Worm (Caenorhabditis elegans) whole organism, L4 larva: ENCODE results near the gene rpl-39.

Source experiments
- F26F4.8 ChIP-seq: fragments of 200-800 bp; sonication (Bioruptor generic); conservative IDR thresholded peaks from 2 replicates; pipeline ENCODE4 v1.3.6; 2022; ENCODE audit warnings: missing genetic modification characterization, missing compliant biosample characterization
- Y5F2A.4 ChIP-seq: fragments of 200-800 bp; sonication (Bioruptor generic); optimal IDR thresholded peaks from 2 replicates; lab custom pipeline; 2018; ENCODE audit warnings: mild to moderate bottlenecking, missing genetic modification characterization, missing compliant biosample characterization
- Y75B8A.6 ChIP-seq: fragments of 200-800 bp; sonication (Bioruptor generic); IDR thresholded peaks from 2 replicates; pipeline ENCODE4 v1.3.6; 2022; ENCODE audit warnings: missing genetic modification reagents, missing genetic modification characterization, missing compliant biosample characterization
- ZK546.5 ChIP-seq, 2 experiments: sonication (generic microtip); optimal IDR thresholded peaks; 2 replicates each; lab custom pipeline; 2017; ENCODE audit warnings: missing biosample characterization in 2 of 2, missing genetic modification characterization in 2 of 2
- aha-1 ChIP-seq: fragments of 150-350 bp; peaks from one replicate; lab custom pipeline; 2014; ENCODE audit warnings: missing biosample characterization, missing genetic modification characterization
- aly-2 ChIP-seq: sonication (generic microtip); optimal IDR thresholded peaks from 2 replicates; lab custom pipeline; 2018; ENCODE audit warnings: missing biosample characterization, missing genetic modification characterization
- ama-1 ChIP-seq: fragments of 150-350 bp; optimal IDR thresholded peaks from 2 replicates; lab custom pipeline; 2014; ENCODE audit warnings: inconsistent platforms, mixed read lengths
- arid-1 ChIP-seq: fragments of 200-800 bp; sonication (Bioruptor generic); conservative IDR thresholded peaks from 2 replicates; pipeline ENCODE4 v1.3.6; 2022; ENCODE audit warnings: missing genetic modification reagents, missing genetic modification characterization, missing compliant biosample characterization
- ceh-32 ChIP-seq: sonication (generic microtip); optimal IDR thresholded peaks from 2 replicates; lab custom pipeline; 2016; ENCODE audit warnings: mild to moderate bottlenecking, missing genetic modification characterization, missing compliant biosample characterization; ENCODE audit not compliant: poor library complexity
- daf-16 ChIP-seq, 3 experiments: sonication (generic microtip); optimal IDR thresholded peaks; 2 replicates each; lab custom pipeline; 2016 to 2017; ENCODE audit warnings: missing genetic modification characterization in 3 of 3, missing genetic modification reagents in 3 of 3, mild to moderate bottlenecking in 2 of 3, missing compliant biosample characterization in 2 of 3, missing biosample characterization in 1 of 3, moderate library complexity in 1 of 3
- daf-8 ChIP-seq: fragments of 200-800 bp; sonication (Bioruptor generic); IDR thresholded peaks from 2 replicates; pipeline ENCODE4 v1.3.6; 2022; ENCODE audit warnings: missing genetic modification characterization, missing compliant biosample characterization
- dmd-6 ChIP-seq: fragments of 200-800 bp; sonication (Bioruptor generic); IDR thresholded peaks from 2 replicates; pipeline ENCODE4 v1.3.6; 2022; ENCODE audit warnings: missing genetic modification reagents, missing genetic modification characterization, missing compliant biosample characterization
- dmd-8 ChIP-seq: fragments of 200-800 bp; sonication (Bioruptor generic); IDR thresholded peaks from 2 replicates; pipeline ENCODE4 v1.3.6; 2022; ENCODE audit warnings: missing genetic modification characterization, missing compliant biosample characterization
- dpl-1 ChIP-seq: fragments of 150-350 bp; optimal IDR thresholded peaks from 2 replicates; lab custom pipeline; 2014; ENCODE audit warnings: missing biosample characterization, missing genetic modification reagents, missing genetic modification characterization
- egl-27 ChIP-seq: sonication (generic microtip); optimal IDR thresholded peaks from 3 replicates; lab custom pipeline; 2017; ENCODE audit warnings: missing biosample characterization, missing genetic modification reagents, missing genetic modification characterization
- egl-43 ChIP-seq: fragments of 200-800 bp; sonication (Bioruptor generic); IDR thresholded peaks from 2 replicates; pipeline ENCODE4 v1.3.6; 2022; ENCODE audit warnings: missing genetic modification reagents, missing genetic modification characterization, missing compliant biosample characterization
- fkh-10 ChIP-seq: fragments of 150-350 bp; optimal IDR thresholded peaks from 2 replicates; lab custom pipeline; 2014; ENCODE audit warnings: missing biosample characterization, missing genetic modification reagents, missing genetic modification characterization
- fos-1 ChIP-seq: fragments of 150-350 bp; optimal IDR thresholded peaks from 2 replicates; lab custom pipeline; 2014; ENCODE audit warnings: missing biosample characterization, missing genetic modification characterization
- hlh-11 ChIP-seq: fragments of 200-800 bp; sonication (Bioruptor generic); optimal IDR thresholded peaks from 2 replicates; lab custom pipeline; 2018; ENCODE audit warnings: mild to moderate bottlenecking, missing genetic modification characterization, missing compliant biosample characterization
- hmg-1.1 ChIP-seq: fragments of 200-800 bp; sonication (Bioruptor generic); IDR thresholded peaks from 2 replicates; pipeline ENCODE4 v1.3.6; 2022; ENCODE audit warnings: missing genetic modification reagents, missing genetic modification characterization, missing compliant biosample characterization
- jun-1 ChIP-seq: fragments of 150-350 bp; optimal IDR thresholded peaks from 2 replicates; lab custom pipeline; 2014; ENCODE audit warnings: missing biosample characterization, missing genetic modification reagents, missing genetic modification characterization
- lin-1 ChIP-seq: fragments of 200-800 bp; sonication (Bioruptor generic); IDR thresholded peaks from 2 replicates; pipeline ENCODE4 v1.3.6; 2022; ENCODE audit warnings: missing genetic modification reagents, missing genetic modification characterization, missing compliant biosample characterization
- lin-13 ChIP-seq: fragments of 150-350 bp; optimal IDR thresholded peaks from 2 replicates; lab custom pipeline; 2014; ENCODE audit warnings: missing biosample characterization, missing genetic modification reagents, missing genetic modification characterization
- lin-29 ChIP-seq: fragments of 200-800 bp; sonication (Bioruptor generic); IDR thresholded peaks from 2 replicates; pipeline ENCODE4 v1.3.6; 2022; ENCODE audit warnings: missing genetic modification reagents, missing genetic modification characterization, missing compliant biosample characterization
- lin-38 ChIP-seq: fragments of 200-800 bp; sonication (Bioruptor generic); IDR thresholded peaks from 2 replicates; pipeline ENCODE4 v1.3.6; 2022; ENCODE audit warnings: missing genetic modification reagents, missing genetic modification characterization, missing compliant biosample characterization
- madf-5 ChIP-seq, 2 experiments: fragments of 200-800 bp; sonication (Bioruptor generic); IDR thresholded peaks; 2 replicates each; pipeline ENCODE4 v1.3.6; 2022; ENCODE audit warnings: missing compliant biosample characterization in 2 of 2, missing genetic modification characterization in 2 of 2
- mep-1 ChIP-seq: fragments of 150-350 bp; sonication (generic microtip); optimal IDR thresholded peaks from 3 replicates; lab custom pipeline; 2014; ENCODE audit warnings: missing biosample characterization, missing genetic modification characterization
- mes-2 ChIP-seq: sonication (generic microtip); optimal IDR thresholded peaks from 2 replicates; lab custom pipeline; 2016; ENCODE audit warnings: missing genotype, mild to moderate bottlenecking, missing genetic modification characterization, missing compliant biosample characterization; ENCODE audit not compliant: poor library complexity, severe bottlenecking
- mxl-2 ChIP-seq: fragments of 200-800 bp; sonication (Bioruptor generic); conservative IDR thresholded peaks from 2 replicates; pipeline ENCODE4 v1.3.6; 2022; ENCODE audit warnings: missing genetic modification reagents, missing genetic modification characterization, missing compliant biosample characterization
- mxl-3 ChIP-seq: fragments of 200-800 bp; sonication (Bioruptor generic); optimal IDR thresholded peaks from 2 replicates; lab custom pipeline; 2018; ENCODE audit warnings: mild to moderate bottlenecking, missing genetic modification characterization, missing compliant biosample characterization
- nhr-10 ChIP-seq: fragments of 150-350 bp; optimal IDR thresholded peaks from 2 replicates; lab custom pipeline; 2014; ENCODE audit warnings: missing biosample characterization, missing genetic modification characterization
- nhr-11 ChIP-seq: fragments of 150-350 bp; optimal IDR thresholded peaks from 2 replicates; lab custom pipeline; 2014; ENCODE audit warnings: missing biosample characterization, missing genetic modification characterization
- nhr-237 ChIP-seq: sonication (generic microtip); optimal IDR thresholded peaks from 2 replicates; lab custom pipeline; 2017; ENCODE audit warnings: missing biosample characterization, missing genetic modification characterization
- nhr-25 ChIP-seq: sonication (generic microtip); optimal IDR thresholded peaks from 2 replicates; lab custom pipeline; 2017; ENCODE audit warnings: missing genetic modification characterization, mild to moderate bottlenecking, missing compliant biosample characterization, antibody characterized with exemption, moderate library complexity, borderline replicate concordance; ENCODE audit not compliant: insufficient read depth
- nhr-28 ChIP-seq: fragments of 150-350 bp; optimal IDR thresholded peaks from 2 replicates; lab custom pipeline; 2014; ENCODE audit warnings: missing biosample characterization, missing genetic modification characterization
- nhr-42 ChIP-seq: fragments of 200-800 bp; sonication (Bioruptor generic); IDR thresholded peaks from 2 replicates; pipeline ENCODE4 v1.3.6; 2022; ENCODE audit warnings: missing genetic modification characterization, missing compliant biosample characterization
- nhr-6 ChIP-seq: fragments of 150-350 bp; optimal IDR thresholded peaks from 2 replicates; lab custom pipeline; 2014; ENCODE audit warnings: missing biosample characterization, missing genetic modification characterization
- nhr-77 ChIP-seq: fragments of 150-350 bp; optimal IDR thresholded peaks from 2 replicates; lab custom pipeline; 2014; ENCODE audit warnings: missing biosample characterization, missing genetic modification characterization
- pha-4 ChIP-seq, 2 experiments: fragments of 150-350 bp in 1 of 2; fragments of 200-800 bp in 1 of 2; sonication (Bioruptor generic) in 1 of 2; IDR thresholded peaks in 1 of 2; optimal IDR thresholded peaks in 1 of 2; 2 replicates each; pipeline versions ENCODE4 v1.3.6 to Lab custom; 2014 to 2022; ENCODE audit warnings: missing genetic modification characterization in 2 of 2, missing genetic modification reagents in 2 of 2, missing biosample characterization in 1 of 2, missing compliant biosample characterization in 1 of 2
- php-3 ChIP-seq: fragments of 200-800 bp; sonication (Bioruptor generic); IDR thresholded peaks from 2 replicates; pipeline ENCODE4 v1.3.6; 2022; ENCODE audit warnings: missing genetic modification reagents, missing genetic modification characterization, missing compliant biosample characterization
- pqm-1 ChIP-seq: sonication (generic microtip); optimal IDR thresholded peaks from 2 replicates; lab custom pipeline; 2017; ENCODE audit warnings: missing biosample characterization, missing genetic modification characterization
- rbr-2 ChIP-seq: sonication (generic microtip); optimal IDR thresholded peaks from 2 replicates; lab custom pipeline; 2016; ENCODE audit warnings: missing genotype, missing genetic modification characterization, missing compliant biosample characterization
- sdz-12 ChIP-seq: fragments of 200-800 bp; sonication (Bioruptor generic); optimal IDR thresholded peaks from 2 replicates; lab custom pipeline; 2018; ENCODE audit warnings: mild to moderate bottlenecking, missing genetic modification characterization, missing compliant biosample characterization
- skn-1 ChIP-seq: fragments of 150-350 bp; optimal IDR thresholded peaks from 2 replicates; lab custom pipeline; 2014; ENCODE audit warnings: missing biosample characterization, missing genetic modification characterization
- snpc-1.2 ChIP-seq: fragments of 200-800 bp; sonication (Bioruptor generic); IDR thresholded peaks from 2 replicates; pipeline ENCODE4 v1.3.6; 2022; ENCODE audit warnings: missing genetic modification reagents, missing genetic modification characterization, missing compliant biosample characterization
- snpc-4 ChIP-seq: fragments of 150-350 bp; optimal IDR thresholded peaks from 2 replicates; lab custom pipeline; 2014; ENCODE audit warnings: missing biosample characterization, missing genetic modification characterization
- spr-1 ChIP-seq: sonication (generic microtip); optimal IDR thresholded peaks from 2 replicates; lab custom pipeline; 2016; ENCODE audit warnings: mild to moderate bottlenecking, missing genetic modification characterization, missing compliant biosample characterization
- spr-3 ChIP-seq: fragments of 200-800 bp; sonication (Bioruptor generic); optimal IDR thresholded peaks from 2 replicates; lab custom pipeline; 2018; ENCODE audit warnings: mild to moderate bottlenecking, missing genetic modification characterization, missing compliant biosample characterization
- zfp-2 ChIP-seq: sonication (generic microtip); optimal IDR thresholded peaks from 2 replicates; lab custom pipeline; 2016; ENCODE audit warnings: mild to moderate bottlenecking, missing genetic modification characterization, missing compliant biosample characterization
- zip-11 ChIP-seq: fragments of 200-800 bp; sonication (Bioruptor generic); IDR thresholded peaks from 2 replicates; pipeline ENCODE4 v1.3.6; 2022; ENCODE audit warnings: missing genetic modification characterization, missing compliant biosample characterization
- zip-2 ChIP-seq: fragments of 150-350 bp; optimal IDR thresholded peaks from 2 replicates; lab custom pipeline; 2014; ENCODE audit warnings: missing biosample characterization, missing genetic modification characterization
- ztf-7 ChIP-seq: fragments of 150-350 bp; optimal IDR thresholded peaks from 2 replicates; lab custom pipeline; 2014; ENCODE audit warnings: missing biosample characterization, missing genetic modification characterization

Gene rpl-39

DNA sequence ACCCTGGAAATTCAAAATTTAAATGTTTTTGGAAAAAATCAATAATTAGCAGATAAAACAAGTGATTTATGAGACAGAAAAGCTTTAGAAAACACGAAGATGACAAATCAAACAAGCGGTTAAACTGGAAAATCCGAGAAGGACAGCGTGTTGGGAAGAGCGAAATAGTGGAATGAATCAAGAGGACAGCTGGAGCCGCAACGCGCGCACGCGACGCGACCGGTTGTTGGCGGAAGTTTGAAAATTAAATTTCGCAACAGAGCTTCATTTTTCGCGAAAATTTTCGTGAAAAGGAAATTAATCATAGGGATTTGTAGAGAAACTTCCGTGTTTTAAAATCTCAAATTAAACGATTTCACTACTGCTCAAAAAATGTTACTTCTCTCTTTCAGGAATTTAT lies 41.0 kb downstream of the rpl-39 start, which contains the start of gene clic-1 (continued):
- TF ChIP-seq lin-38 (GFP tag; lab: Robert Waterston, UW), result no peak
- no peak for TF ChIP-seq nhr-25 (tag; lab: Kevin White, UChicago)
- TF ChIP-seq dmd-8 (GFP tag; lab: Robert Waterston, UW), result no peak
- TF ChIP-seq aly-2 (tag; lab: Kevin White, UChicago), result no peak
- TF ChIP-seq rbr-2, result peak; percentile 52
- no peak for TF ChIP-seq nhr-11 (tag; lab: Kevin White, UChicago)
- TF ChIP-seq sdz-12 (GFP tag; lab: Kevin White, UChicago), result no peak
- TF ChIP-seq Y5F2A.4 (GFP tag; lab: Kevin White, UChicago), result no peak
- TF ChIP-seq daf-16 (GFP tag; optimal IDR thresholded peaks at IDR 0.05; lab: Kevin White, UChicago), result no peak
- peak; percentile 31 for TF ChIP-seq daf-16 (tag; optimal IDR thresholded peaks at IDR 0.05; lab: Kevin White, UChicago)
- TF ChIP-seq nhr-237 (tag; lab: Kevin White, UChicago), result no peak
- TF ChIP-seq Y75B8A.6, result no peak
- TF ChIP-seq zip-11 (GFP tag; lab: Robert Waterston, UW), result no peak
- peak; percentile 36 for TF ChIP-seq ama-1 (lab: Kevin White, UChicago)
- no peak for TF ChIP-seq F26F4.8 (GFP tag; lab: Robert Waterston, UW)
- TF ChIP-seq mxl-2 (GFP tag; lab: Robert Waterston, UW), result no peak
- TF ChIP-seq nhr-77 (tag; lab: Kevin White, UChicago), result no peak
- no peak for TF ChIP-seq fos-1 (tag; lab: Kevin White, UChicago)
- TF ChIP-seq egl-43 (GFP tag; lab: Robert Waterston, UW), result no peak
- no peak for TF ChIP-seq arid-1 (GFP tag; lab: Robert Waterston, UW)
- no peak for TF ChIP-seq spr-1
- TF ChIP-seq ztf-7 (tag; lab: Kevin White, UChicago), result no peak
- TF ChIP-seq lin-1, result no peak
- no peak for TF ChIP-seq snpc-4 (tag; lab: Kevin White, UChicago)
- TF ChIP-seq nhr-28, result peak; percentile 65
- TF ChIP-seq nhr-6 (tag; lab: Kevin White, UChicago), result peak; percentile 16
- no peak for TF ChIP-seq daf-8 (GFP tag; lab: Robert Waterston, UW)
- TF ChIP-seq php-3 (GFP tag; lab: Robert Waterston, UW), result 0 out of 2 replicates have a peak, but pooled peaks have one; percentile 8
- TF ChIP-seq nhr-10 (tag; lab: Kevin White, UChicago), result no peak
- no peak; the same call in 1 of the 2 replicates for TF ChIP-seq dmd-6 (GFP tag; lab: Robert Waterston, UW)
- no peak for TF ChIP-seq lin-13 (GFP tag; lab: Kevin White, UChicago)
- no peak for TF ChIP-seq ZK546.5 (tag; optimal IDR thresholded peaks at IDR 0.05; lab: Kevin White, UChicago)
- peak; percentile 59; the same call in 1 of the 2 replicates for TF ChIP-seq hmg-1.1
- no peak for TF ChIP-seq egl-27 (tag; lab: Kevin White, UChicago)
- TF ChIP-seq madf-5 (GFP tag; IDR thresholded peaks at IDR 0.05; lab: Robert Waterston, UW), result no peak
- TF ChIP-seq spr-3 (GFP tag; lab: Kevin White, UChicago), result no peak
- no peak for TF ChIP-seq pqm-1
- no peak for TF ChIP-seq skn-1
- no peak for TF ChIP-seq ceh-32 (tag; lab: Kevin White, UChicago)
- peak; percentile 33 for TF ChIP-seq mep-1 (tag; lab: Kevin White, UChicago)
- peak; percentile 92 for TF ChIP-seq dpl-1 (GFP tag; lab: Kevin White, UChicago)
- TF ChIP-seq lin-29 (GFP tag; lab: Robert Waterston, UW), result no peak
- TF ChIP-seq aha-1 (tag; lab: Kevin White, UChicago), result peak; percentile 22
- TF ChIP-seq hlh-11 (tag; lab: Kevin White, UChicago), result peak; percentile 89
- no peak for TF ChIP-seq snpc-1.2 (GFP tag; lab: Robert Waterston, UW)
- no peak for TF ChIP-seq nhr-42
- no peak for TF ChIP-seq zip-2
- TF ChIP-seq zfp-2, result no peak
- peak; percentile 48 for TF ChIP-seq mxl-3
- TF ChIP-seq fkh-10, result peak; percentile 43
- TF ChIP-seq pha-4 (GFP tag; IDR thresholded peaks at IDR 0.05; lab: Robert Waterston, UW), result no peak
- no peak for TF ChIP-seq pha-4 (tag; optimal IDR thresholded peaks at IDR 0.05; lab: Kevin White, UChicago)
- TF ChIP-seq mes-2, result peak; percentile 56
- no peak for TF ChIP-seq jun-1 (tag; lab: Kevin White, UChicago)
